Fruit fly (Drosophila melanogaster) whole organism, embryonic: Measurements from ENCODE around the gene Gale.
A peak's percentile ranks its signal among the peaks of the same experiment; 100 is the strongest.

Experiments
- Adf1 ChIP-seq: fragments of 200-800 bp; sonication (Bioruptor generic); IDR thresholded peaks from 2 replicates; pipeline ENCODE4 v1.3.6; 2022; ENCODE audit warnings: missing biosample characterization, missing genetic modification characterization
- Atf-2 ChIP-seq: fragments of 200-800 bp; sonication (Bioruptor generic); optimal IDR thresholded peaks from 2 replicates; lab custom pipeline; 2016; ENCODE audit warnings: missing biosample characterization, missing genetic modification characterization
- CG11398 ChIP-seq: fragments of 200-800 bp; sonication (Bioruptor generic); optimal IDR thresholded peaks from 2 replicates; lab custom pipeline; 2016; ENCODE audit warnings: missing biosample characterization, missing genetic modification characterization
- CG11695 ChIP-seq: fragments of 200-800 bp; sonication (Bioruptor generic); IDR thresholded peaks from 3 replicates; pipeline ENCODE4 v1.3.6; 2022; ENCODE audit warnings: missing biosample characterization, missing genetic modification characterization
- CG12071 ChIP-seq: fragments of 200-800 bp; sonication (Bioruptor generic); optimal IDR thresholded peaks from 3 replicates; lab custom pipeline; 2018; ENCODE audit warnings: missing biosample characterization, mild to moderate bottlenecking, missing genetic modification characterization
- CG12391 ChIP-seq: fragments of 200-800 bp; sonication (Bioruptor generic); optimal IDR thresholded peaks from 3 replicates; lab custom pipeline; 2018; ENCODE audit warnings: missing biosample characterization, mild to moderate bottlenecking, missing genetic modification characterization, moderate library complexity
- CG12744 ChIP-seq: fragments of 200-800 bp; sonication (Bioruptor generic); optimal IDR thresholded peaks from 2 replicates; lab custom pipeline; 2016; ENCODE audit warnings: missing biosample characterization, missing genetic modification characterization
- CG13624 ChIP-seq: fragments of 200-800 bp; sonication (Bioruptor generic); optimal IDR thresholded peaks from 2 replicates; lab custom pipeline; 2016; ENCODE audit warnings: missing biosample characterization, missing genetic modification characterization
- CG13894 ChIP-seq: fragments of 200-800 bp; sonication (Bioruptor generic); optimal IDR thresholded peaks from 3 replicates; lab custom pipeline; 2018; ENCODE audit warnings: missing biosample characterization, mild to moderate bottlenecking, missing genetic modification characterization, moderate library complexity
- CG14014 ChIP-seq: fragments of 200-800 bp; sonication (Bioruptor generic); IDR thresholded peaks from 2 replicates; pipeline ENCODE4 v1.3.6; 2022; ENCODE audit warnings: missing biosample characterization, missing genetic modification characterization
- CG17802 ChIP-seq: fragments of 200-800 bp; sonication (Bioruptor generic); optimal IDR thresholded peaks from 2 replicates; lab custom pipeline; 2018; ENCODE audit warnings: missing biosample characterization, mild to moderate bottlenecking, missing genetic modification characterization, moderate library complexity
- CG18619 ChIP-seq: fragments of 200-800 bp; sonication (Bioruptor generic); optimal IDR thresholded peaks from 3 replicates; lab custom pipeline; 2017; ENCODE audit warnings: missing biosample characterization, mild to moderate bottlenecking, missing genetic modification characterization
- CG18764 ChIP-seq: fragments of 200-800 bp; sonication (Bioruptor generic); optimal IDR thresholded peaks from 3 replicates; lab custom pipeline; 2016; ENCODE audit warnings: missing biosample characterization, missing genetic modification characterization
- CG2202 ChIP-seq: fragments of 200-800 bp; sonication (Bioruptor generic); optimal IDR thresholded peaks from 2 replicates; lab custom pipeline; 2018; ENCODE audit warnings: missing biosample characterization, mild to moderate bottlenecking, missing genetic modification characterization
- CG34224 ChIP-seq: fragments of 200-800 bp; sonication (Bioruptor generic); IDR thresholded peaks from 3 replicates; pipeline ENCODE4 v1.3.6; 2022; ENCODE audit warnings: missing biosample characterization, missing genetic modification characterization; ENCODE audit not compliant: partially characterized antibody
- CG3838 ChIP-seq: fragments of 200-800 bp; sonication (Bioruptor generic); optimal IDR thresholded peaks from 3 replicates; lab custom pipeline; 2016; ENCODE audit warnings: missing biosample characterization, missing genetic modification characterization
- CG4707 ChIP-seq: fragments of 200-800 bp; sonication (Bioruptor generic); optimal IDR thresholded peaks from 2 replicates; lab custom pipeline; 2018; ENCODE audit warnings: missing biosample characterization, mild to moderate bottlenecking, missing genetic modification characterization, moderate library complexity
- CG5180 ChIP-seq: fragments of 200-800 bp; sonication (Bioruptor generic); optimal IDR thresholded peaks from 3 replicates; lab custom pipeline; 2017; ENCODE audit warnings: missing biosample characterization, missing genetic modification characterization, mild to moderate bottlenecking, moderate library complexity, missing genetic modification reagents
- CG7357 ChIP-seq: fragments of 200-800 bp; sonication (Bioruptor generic); IDR thresholded peaks from 3 replicates; pipeline ENCODE4 v1.3.6; 2022; ENCODE audit warnings: missing biosample characterization, missing genetic modification characterization
- CG8089 ChIP-seq: fragments of 200-800 bp; sonication (Bioruptor generic); optimal IDR thresholded peaks from 3 replicates; lab custom pipeline; 2016; ENCODE audit warnings: missing biosample characterization, missing genetic modification characterization
- CTCF ChIP-seq: fragments of 200-800 bp; sonication (Bioruptor generic); optimal IDR thresholded peaks from 2 replicates; lab custom pipeline; 2017; ENCODE audit warnings: missing biosample characterization, mild to moderate bottlenecking, missing genetic modification characterization, moderate library complexity
- Ets97D ChIP-seq: fragments of 200-800 bp; sonication (Bioruptor generic); optimal IDR thresholded peaks from 3 replicates; lab custom pipeline; 2016; ENCODE audit warnings: missing biosample characterization, missing genetic modification characterization
- Fer1 ChIP-seq: fragments of 200-800 bp; sonication (Bioruptor generic); optimal IDR thresholded peaks from 2 replicates; lab custom pipeline; 2017; ENCODE audit warnings: missing biosample characterization, mild to moderate bottlenecking, missing genetic modification characterization
- Fer2 ChIP-seq: fragments of 200-800 bp; sonication (Bioruptor generic); optimal IDR thresholded peaks from 2 replicates; lab custom pipeline; 2018; ENCODE audit warnings: missing biosample characterization, mild to moderate bottlenecking, missing genetic modification characterization, moderate library complexity
- GATAe ChIP-seq: fragments of 200-800 bp; sonication (Bioruptor generic); conservative IDR thresholded peaks from 2 replicates; pipeline ENCODE4 v1.3.6; 2022; ENCODE audit warnings: missing biosample characterization, missing genetic modification characterization
- H2.0 ChIP-seq: fragments of 200-800 bp; sonication (Bioruptor generic); IDR thresholded peaks from 2 replicates; pipeline ENCODE4 v1.3.6; 2022; ENCODE audit warnings: missing biosample characterization, missing genetic modification characterization
- HHEX ChIP-seq: fragments of 200-800 bp; sonication (Bioruptor generic); optimal IDR thresholded peaks from 3 replicates; lab custom pipeline; 2017; ENCODE audit warnings: missing biosample characterization, mild to moderate bottlenecking, missing genetic modification characterization, missing genetic modification reagents
- HmgZ ChIP-seq: fragments of 200-800 bp; sonication (Bioruptor generic); optimal IDR thresholded peaks from 2 replicates; lab custom pipeline; 2018; ENCODE audit warnings: missing biosample characterization, mild to moderate bottlenecking, missing genetic modification characterization
- Kr ChIP-seq: fragments of 200-800 bp; sonication (Bioruptor generic); optimal IDR thresholded peaks from 2 replicates; lab custom pipeline; 2017; ENCODE audit warnings: missing biosample characterization, mild to moderate bottlenecking, missing genetic modification characterization
- Neu2 ChIP-seq: fragments of 200-800 bp; sonication (Bioruptor generic); optimal IDR thresholded peaks from 3 replicates; lab custom pipeline; 2016; ENCODE audit warnings: missing biosample characterization, missing genetic modification characterization, borderline replicate concordance
- Ptx1 ChIP-seq: fragments of 200-800 bp; sonication (Bioruptor generic); IDR thresholded peaks from 2 replicates; pipeline ENCODE4 v1.3.6; 2022; ENCODE audit warnings: missing biosample characterization, missing genetic modification characterization
- Ravus ChIP-seq: fragments of 200-800 bp; sonication (Bioruptor generic); IDR thresholded peaks from 2 replicates; pipeline ENCODE4 v1.3.6; 2022; ENCODE audit warnings: missing biosample characterization, missing genetic modification characterization
- Trl ChIP-seq, 3 experiments: fragments of >200 bp in 2 of 3; fragments of 200-800 bp in 1 of 3; sonication (Bioruptor generic) in 1 of 3; optimal IDR thresholded peaks; 2 replicates in 1 of 3; 3 replicates in 2 of 3; lab custom pipeline; 2016 to 2017; ENCODE audit warnings: missing biosample characterization in 1 of 3, missing genetic modification characterization in 1 of 3
- Usf ChIP-seq: fragments of 200-800 bp; sonication (Bioruptor generic); optimal IDR thresholded peaks from 2 replicates; lab custom pipeline; 2017; ENCODE audit warnings: missing genotype, missing biosample characterization, missing genetic modification characterization
- amos ChIP-seq: fragments of 200-800 bp; sonication (Bioruptor generic); IDR thresholded peaks from 2 replicates; pipeline ENCODE4 v1.3.6; 2022; ENCODE audit warnings: missing biosample characterization, missing genetic modification characterization; ENCODE audit not compliant: partially characterized antibody
- az2 ChIP-seq: fragments of 200-800 bp; sonication (Bioruptor generic); optimal IDR thresholded peaks from 3 replicates; lab custom pipeline; 2016; ENCODE audit warnings: missing biosample characterization, missing genetic modification characterization
- chm ChIP-seq: fragments of 200-800 bp; sonication (Bioruptor generic); IDR thresholded peaks from 2 replicates; pipeline ENCODE4 v1.3.6; 2022; ENCODE audit warnings: missing biosample characterization, missing genetic modification characterization
- crol ChIP-seq: fragments of 200-800 bp; sonication (Bioruptor generic); IDR thresholded peaks from 2 replicates; pipeline ENCODE4 v1.3.6; 2022; ENCODE audit warnings: missing biosample characterization, missing genetic modification characterization
- en ChIP-seq: fragments of 200-800 bp; sonication (Bioruptor generic); optimal IDR thresholded peaks from 2 replicates; lab custom pipeline; 2016; ENCODE audit warnings: missing biosample characterization, missing genetic modification characterization
- gcm2 ChIP-seq: fragments of 200-800 bp; sonication (Bioruptor generic); optimal IDR thresholded peaks from 2 replicates; lab custom pipeline; 2016; ENCODE audit warnings: missing biosample characterization, missing genetic modification characterization
- gro ChIP-seq: fragments of 200-800 bp; sonication (Bioruptor generic); optimal IDR thresholded peaks from 2 replicates; lab custom pipeline; 2016; ENCODE audit warnings: missing biosample characterization, missing genetic modification characterization
- oc ChIP-seq: fragments of 200-800 bp; sonication (Bioruptor generic); optimal IDR thresholded peaks from 2 replicates; lab custom pipeline; 2018; ENCODE audit warnings: missing biosample characterization, mild to moderate bottlenecking, missing genetic modification characterization, moderate library complexity
- p53 ChIP-seq: fragments of 200-800 bp; sonication (Bioruptor generic); optimal IDR thresholded peaks from 2 replicates; lab custom pipeline; 2016; ENCODE audit warnings: missing biosample characterization, missing genetic modification characterization
- pan ChIP-seq, 4 experiments: fragments of >200 bp in 3 of 4; fragments of 200-800 bp in 1 of 4; sonication (Bioruptor generic) in 1 of 4; optimal IDR thresholded peaks in 3 of 4; IDR thresholded peaks in 1 of 4; 2 replicates each; pipeline versions ENCODE4 v1.3.6 to Lab custom; 2017 to 2022; ENCODE audit warnings: missing biosample characterization in 2 of 4, missing genetic modification characterization in 2 of 4, mixed read lengths in 1 of 4
- sc ChIP-seq, 3 experiments: fragments of >200 bp in 2 of 3; fragments of 200-800 bp in 1 of 3; sonication (Bioruptor generic) in 1 of 3; optimal IDR thresholded peaks; 2 replicates in 2 of 3; 3 replicates in 1 of 3; lab custom pipeline; 2017; ENCODE audit warnings: mild to moderate bottlenecking in 1 of 3, missing biosample characterization in 1 of 3, missing genetic modification characterization in 1 of 3, missing genetic modification reagents in 1 of 3
- slou ChIP-seq: fragments of 200-800 bp; sonication (Bioruptor generic); optimal IDR thresholded peaks from 3 replicates; lab custom pipeline; 2016; ENCODE audit warnings: missing biosample characterization, missing genetic modification characterization
- vfl ChIP-seq: fragments of 200-800 bp; sonication (Bioruptor generic); optimal IDR thresholded peaks from 2 replicates; lab custom pipeline; 2016; ENCODE audit warnings: missing biosample characterization, missing genetic modification characterization
- zen ChIP-seq: fragments of 200-800 bp; sonication (Bioruptor generic); optimal IDR thresholded peaks from 3 replicates; lab custom pipeline; 2018; ENCODE audit warnings: missing biosample characterization, mild to moderate bottlenecking, missing genetic modification characterization, moderate library complexity
- zfh2 ChIP-seq: fragments of 200-800 bp; sonication (Bioruptor generic); optimal IDR thresholded peaks from 2 replicates; lab custom pipeline; 2016; ENCODE audit warnings: missing biosample characterization, missing genetic modification characterization

Gale gene

DNA sequence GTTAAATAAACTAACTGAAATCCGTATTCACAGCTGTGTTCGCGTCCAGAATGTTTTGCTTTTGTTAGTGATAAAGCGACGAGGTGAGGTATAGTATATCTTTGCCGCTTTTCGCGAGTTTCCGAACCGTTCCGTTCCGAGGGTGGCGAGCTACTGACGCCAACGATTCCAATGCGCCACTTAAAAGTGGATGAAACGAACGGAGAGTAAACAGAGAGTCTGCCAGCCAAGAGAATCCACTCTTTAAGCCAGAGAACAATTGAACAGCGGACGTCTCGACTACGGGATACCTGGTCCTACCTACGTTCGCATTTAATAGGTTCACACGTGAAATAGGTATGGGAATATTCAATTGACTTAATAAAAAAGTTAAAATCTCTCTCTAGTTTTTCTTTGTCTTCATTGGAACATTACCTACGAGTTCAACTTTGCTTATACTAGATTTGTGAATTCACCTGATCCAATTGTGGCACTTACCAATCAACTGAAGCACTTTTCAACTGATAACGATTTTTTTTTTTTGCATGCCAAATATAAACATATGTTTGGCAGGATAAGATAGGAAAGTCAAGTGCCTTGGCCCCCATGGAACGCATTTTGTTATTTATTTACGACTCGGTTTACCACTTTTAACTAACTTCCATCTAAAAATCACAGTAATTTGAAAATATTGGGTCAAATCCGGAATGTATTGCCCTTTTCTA is 44.4 kb upstream of the Gale start, which contains the start of gene CG13893 (continued):
- peak; percentile 73 for TF ChIP-seq HmgZ (tag; lab: Kevin White, UChicago)
- peak; percentile 32 for TF ChIP-seq CG11398 (GFP tag; lab: Kevin White, UChicago)
- TF ChIP-seq CG8089 (GFP tag; lab: Kevin White, UChicago) = no peak
- no peak for TF ChIP-seq zfh2 (GFP tag; lab: Kevin White, UChicago)
- peak; percentile 54 for TF ChIP-seq CG12071
- TF ChIP-seq CG4707 = no peak
- TF ChIP-seq Atf-2 (GFP tag; lab: Kevin White, UChicago) = no peak
- peak; percentile 71 for TF ChIP-seq Fer1 (GFP tag; lab: Kevin White, UChicago)
- peak; percentile 33 for TF ChIP-seq HHEX (GFP tag; lab: Kevin White, UChicago)
- peak; percentile 59; the same call in 1 of the 2 replicates for TF ChIP-seq CG14014 (GFP tag; lab: Robert Waterston, UW)
- no peak for TF ChIP-seq CG7357 (GFP tag; lab: Robert Waterston, UW)
- no peak for TF ChIP-seq CG2202 (tag; lab: Kevin White, UChicago)
- no peak for TF ChIP-seq CG3838 (GFP tag; lab: Kevin White, UChicago)
- TF ChIP-seq Trl (optimal IDR thresholded peaks at IDR 0.05; lab: Kevin White, UChicago) = peak; percentile 93 to 94
- no peak for TF ChIP-seq Trl (GFP tag; optimal IDR thresholded peaks at IDR 0.05; lab: Kevin White, UChicago)
- TF ChIP-seq GATAe = no peak
- no peak for TF ChIP-seq zen (tag; lab: Kevin White, UChicago)
- TF ChIP-seq p53 (GFP tag; lab: Kevin White, UChicago) = no peak
- TF ChIP-seq crol = peak; percentile 51; the same call in 1 of the 2 replicates

DNA sequence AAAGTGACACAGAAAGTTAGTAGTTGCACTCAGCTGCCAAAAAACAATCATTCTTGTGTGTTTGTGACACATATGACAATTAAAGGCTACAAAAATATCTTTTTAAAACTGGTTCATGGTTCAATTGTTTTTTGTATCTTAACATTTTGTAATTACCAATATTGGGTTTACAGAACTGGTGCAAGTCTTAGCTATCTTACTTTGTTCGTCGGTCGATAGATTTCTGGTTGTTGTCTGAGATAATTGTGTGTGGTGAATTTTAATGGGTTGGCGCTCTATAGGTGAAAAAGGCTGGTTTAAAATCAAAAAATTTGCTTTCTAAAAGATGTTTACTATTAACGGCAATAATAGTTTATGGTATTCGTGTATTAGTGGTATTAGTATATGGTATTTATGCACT is 43.7 kb upstream of the Gale start:
- TF ChIP-seq CG34224 (GFP tag; lab: Robert Waterston, UW) (no peak), CG18764 (GFP tag; lab: Kevin White, UChicago) (no peak), oc (tag; lab: Kevin White, UChicago) (no peak), Usf (no peak), en (GFP tag; lab: Kevin White, UChicago) (no peak), CG13894 (tag; lab: Kevin White, UChicago) (peak; percentile 20), vfl (GFP tag; lab: Kevin White, UChicago) (no peak), crol (no peak), H2.0 (no peak), CG12744 (GFP tag; lab: Kevin White, UChicago) (no peak), Fer2 (tag; lab: Kevin White, UChicago) (no peak), Neu2 (GFP tag; lab: Kevin White, UChicago) (no peak), gcm2 (no peak), az2 (GFP tag; lab: Kevin White, UChicago) (no peak), CG18619 (GFP tag; lab: Kevin White, UChicago) (no peak), Ravus (GFP tag; lab: Robert Waterston, UW) (no peak), CG13624 (no peak), Ptx1 (GFP tag; lab: Robert Waterston, UW) (no peak), slou (GFP tag; lab: Kevin White, UChicago) (no peak), CG11695 (GFP tag; lab: Robert Waterston, UW) (no peak), pan (optimal IDR thresholded peaks at IDR 0.05; lab: Kevin White, UChicago) (no peak), pan (GFP tag; optimal IDR thresholded peaks at IDR 0.05 in 1 of 2, IDR thresholded peaks at IDR 0.05 in 1 of 2) (no peak), Adf1 (GFP tag; lab: Robert Waterston, UW) (no peak), Ets97D (GFP tag; lab: Kevin White, UChicago) (peak; percentile 5), CG17802 (tag; lab: Kevin White, UChicago) (no peak), amos (peak; percentile 52; the same call in 1 of the 2 replicates), chm (GFP tag; lab: Robert Waterston, UW) (no peak), sc (optimal IDR thresholded peaks at IDR 0.05; lab: Kevin White, UChicago) (no peak), sc (GFP tag; optimal IDR thresholded peaks at IDR 0.05; lab: Kevin White, UChicago) (no peak), CG12391 (tag; lab: Kevin White, UChicago) (no peak), CG5180 (GFP tag; lab: Kevin White, UChicago) (no peak), CTCF (GFP tag; lab: Kevin White, UChicago) (peak; percentile 80), gro (GFP tag; lab: Kevin White, UChicago) (no peak), Kr (GFP tag; lab: Kevin White, UChicago) (no peak)
